Fruit fly (Drosophila melanogaster) whole organism, wandering third instar larva: ENCODE data around the gene ush.

Experiments used
- Abd-B ChIP-seq: fragments of >200 bp; optimal IDR thresholded peaks from 2 replicates; lab custom pipeline; 2017; ENCODE audit warnings: missing biosample characterization, missing genetic modification characterization
- Dfd ChIP-seq: fragments of >200 bp; optimal IDR thresholded peaks from 2 replicates; lab custom pipeline; 2017; ENCODE audit warnings: missing biosample characterization, missing genetic modification characterization
- Dif ChIP-seq: fragments of 200-275, 200-300 bp; sonication (Bioruptor generic); optimal IDR thresholded peaks from 2 replicates; lab custom pipeline; 2018; ENCODE audit warnings: missing biosample characterization, missing genetic modification characterization; ENCODE audit not compliant: partially characterized antibody
- Jra ChIP-seq: sonication (Bioruptor generic); optimal IDR thresholded peaks from 2 replicates; lab custom pipeline; 2016; ENCODE audit warnings: missing biosample characterization, missing genetic modification characterization
- Rel ChIP-seq, 2 experiments: fragments of 200-800 bp; sonication (Bioruptor generic) in 1 of 2; optimal IDR thresholded peaks; 2 replicates in 1 of 2; 3 replicates in 1 of 2; lab custom pipeline; 2016 to 2019; ENCODE audit warnings: mild to moderate bottlenecking in 2 of 2, missing biosample characterization in 2 of 2, missing genetic modification characterization in 2 of 2, moderate library complexity in 1 of 2
- Sp1 ChIP-seq: fragments of 200-800 bp; sonication (Bioruptor generic); optimal IDR thresholded peaks from 3 replicates; lab custom pipeline; 2019; ENCODE audit warnings: missing biosample characterization, mild to moderate bottlenecking, missing genetic modification characterization, moderate library complexity
- h ChIP-seq: fragments of 200-800 bp; sonication (Bioruptor generic); optimal IDR thresholded peaks from 3 replicates; lab custom pipeline; 2016; ENCODE audit warnings: missing biosample characterization, mild to moderate bottlenecking, missing genetic modification characterization
- pan ChIP-seq: fragments of >200 bp; optimal IDR thresholded peaks from 2 replicates; lab custom pipeline; 2017

DNA sequence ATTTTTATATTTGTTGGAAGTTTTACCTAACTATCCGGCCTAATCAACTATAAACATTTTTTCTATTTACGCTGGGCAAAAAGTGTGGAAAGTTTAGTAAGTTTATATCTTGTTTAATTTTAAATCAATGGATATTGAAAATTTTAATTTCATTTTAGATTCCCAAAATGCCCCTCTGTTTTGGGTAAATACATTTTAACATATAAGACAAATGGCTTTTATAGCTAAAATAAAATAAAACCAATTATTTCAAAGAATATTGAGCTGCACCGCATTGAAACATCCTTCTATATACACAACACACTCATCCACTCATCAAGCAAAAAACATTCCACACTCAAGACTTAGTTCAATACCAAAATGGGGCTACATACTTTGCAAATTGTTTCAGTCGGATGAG, at the start of gene ush:
- TF ChIP-seq Dif (GFP tag; lab: Kevin White, UChicago): no peak
- TF ChIP-seq Rel (GFP tag; optimal IDR thresholded peaks at IDR 0.05; lab: Kevin White, UChicago): no peak
- TF ChIP-seq Rel (tag; optimal IDR thresholded peaks at IDR 0.05; lab: Kevin White, UChicago): no peak
- no peak for TF ChIP-seq Jra (GFP tag; lab: Kevin White, UChicago)
- TF ChIP-seq Sp1: no peak
- TF ChIP-seq pan: no peak
- no peak for TF ChIP-seq Abd-B
- no peak for TF ChIP-seq Dfd (GFP tag; lab: Kevin White, UChicago)
- no peak for TF ChIP-seq h
